Worm (Caenorhabditis elegans) whole organism, L2 larva: ENCODE measurements around the gene ula-1.
A peak's percentile ranks its signal among the peaks of the same experiment; 100 is the strongest.

ENCODE experiments used
- C34F6.9 ChIP-seq: fragments of 150-350 bp; optimal IDR thresholded peaks from 2 replicates; lab custom pipeline; 2014; ENCODE audit warnings: missing biosample characterization, missing genetic modification characterization
- F13H6.1 ChIP-seq: sonication (generic microtip); optimal IDR thresholded peaks from 2 replicates; lab custom pipeline; 2016; ENCODE audit warnings: missing genetic modification characterization, missing compliant biosample characterization
- R02D3.7 ChIP-seq: fragments of 150-350 bp; optimal IDR thresholded peaks from 2 replicates; lab custom pipeline; 2014; ENCODE audit warnings: missing biosample characterization, missing genetic modification characterization
- Y55F3AM.14 ChIP-seq: fragments of 200-800 bp; sonication (Bioruptor generic); optimal IDR thresholded peaks from 2 replicates; lab custom pipeline; 2018; ENCODE audit warnings: mild to moderate bottlenecking, missing genetic modification characterization, missing compliant biosample characterization
- ZK546.5 ChIP-seq: sonication (generic microtip); optimal IDR thresholded peaks from 2 replicates; lab custom pipeline; 2017; ENCODE audit warnings: missing biosample characterization, missing genetic modification characterization
- alr-1 ChIP-seq: fragments of 150-350 bp; optimal IDR thresholded peaks from 2 replicates; lab custom pipeline; 2014; ENCODE audit warnings: missing biosample characterization, missing genetic modification characterization
- aly-2 ChIP-seq: fragments of 150-350 bp; optimal IDR thresholded peaks from 2 replicates; lab custom pipeline; 2014; ENCODE audit warnings: missing biosample characterization, missing genetic modification characterization
- ama-1 ChIP-seq: fragments of 150-350 bp; optimal IDR thresholded peaks from 2 replicates; lab custom pipeline; 2018; ENCODE audit warnings: inconsistent platforms
- blmp-1 ChIP-seq: sonication (generic microtip); optimal IDR thresholded peaks from 2 replicates; lab custom pipeline; 2017; ENCODE audit warnings: missing genetic modification characterization, mild to moderate bottlenecking, missing compliant biosample characterization, antibody characterized with exemption, moderate library complexity; ENCODE audit not compliant: insufficient read depth
- ceh-16 ChIP-seq: fragments of 150-350 bp; optimal IDR thresholded peaks from 2 replicates; lab custom pipeline; 2014; ENCODE audit warnings: missing biosample characterization, missing genetic modification characterization
- ceh-82 ChIP-seq: fragments of 150-350 bp; optimal IDR thresholded peaks from 2 replicates; lab custom pipeline; 2014; ENCODE audit warnings: missing biosample characterization, missing genetic modification characterization
- crh-2 ChIP-seq: sonication (generic microtip); optimal IDR thresholded peaks from 2 replicates; lab custom pipeline; 2017; ENCODE audit warnings: missing biosample characterization, missing genetic modification characterization
- dmd-4 ChIP-seq: sonication (generic microtip); optimal IDR thresholded peaks from 2 replicates; lab custom pipeline; 2017; ENCODE audit warnings: missing biosample characterization, missing genetic modification characterization
- egl-27 ChIP-seq: sonication (generic microtip); optimal IDR thresholded peaks from 3 replicates; lab custom pipeline; 2017; ENCODE audit warnings: missing biosample characterization, missing genetic modification reagents, missing genetic modification characterization
- elt-3 ChIP-seq: sonication (generic microtip); optimal IDR thresholded peaks from 2 replicates; lab custom pipeline; 2017; ENCODE audit warnings: missing biosample characterization, missing genetic modification characterization
- fos-1 ChIP-seq: fragments of 150-350 bp; optimal IDR thresholded peaks from 2 replicates; lab custom pipeline; 2014; ENCODE audit warnings: missing biosample characterization, missing genetic modification characterization
- gmeb-1 ChIP-seq: fragments of 150-350 bp; optimal IDR thresholded peaks from 2 replicates; lab custom pipeline; 2014; ENCODE audit warnings: missing biosample characterization, missing genetic modification characterization
- lin-13 ChIP-seq: fragments of 150-350 bp; optimal IDR thresholded peaks from 2 replicates; lab custom pipeline; 2014; ENCODE audit warnings: missing biosample characterization, missing genetic modification reagents, missing genetic modification characterization
- lin-39 ChIP-seq: fragments of 150-350 bp; optimal IDR thresholded peaks from 2 replicates; lab custom pipeline; 2014; ENCODE audit warnings: missing biosample characterization, missing genetic modification reagents, missing genetic modification characterization
- lsy-2 ChIP-seq, 2 experiments: fragments of 150-350 bp in 1 of 2; sonication (generic microtip) in 1 of 2; optimal IDR thresholded peaks; 2 replicates each; lab custom pipeline; 2014 to 2017; ENCODE audit warnings: missing biosample characterization in 2 of 2, missing genetic modification characterization in 2 of 2
- mbf-1 ChIP-seq: sonication (generic microtip); optimal IDR thresholded peaks from 2 replicates; lab custom pipeline; 2017; ENCODE audit warnings: missing biosample characterization, missing genetic modification characterization
- mdl-1 ChIP-seq, 2 experiments: fragments of 150-350 bp in 1 of 2; sonication (generic microtip) in 1 of 2; optimal IDR thresholded peaks; 2 replicates each; lab custom pipeline; 2017; ENCODE audit warnings: missing biosample characterization in 2 of 2, missing genetic modification characterization in 2 of 2
- nhr-10 ChIP-seq: sonication (generic microtip); optimal IDR thresholded peaks from 2 replicates; lab custom pipeline; 2017; ENCODE audit warnings: missing biosample characterization, missing genetic modification characterization
- nhr-11 ChIP-seq: fragments of 150-350 bp; optimal IDR thresholded peaks from 2 replicates; lab custom pipeline; 2014; ENCODE audit warnings: missing biosample characterization, missing genetic modification characterization
- nhr-12 ChIP-seq: fragments of 150-350 bp; optimal IDR thresholded peaks from 2 replicates; lab custom pipeline; 2014; ENCODE audit warnings: missing biosample characterization, missing genetic modification characterization
- nhr-129 ChIP-seq: fragments of 150-350 bp; optimal IDR thresholded peaks from 2 replicates; lab custom pipeline; 2014; ENCODE audit warnings: missing biosample characterization, missing genetic modification characterization
- nhr-21 ChIP-seq: fragments of 150-350 bp; optimal IDR thresholded peaks from 2 replicates; lab custom pipeline; 2014; ENCODE audit warnings: missing biosample characterization, missing genetic modification characterization
- nhr-23 ChIP-seq: fragments of 150-350 bp; optimal IDR thresholded peaks from 2 replicates; lab custom pipeline; 2014; ENCODE audit warnings: missing biosample characterization, missing genetic modification reagents, missing genetic modification characterization
- nhr-237 ChIP-seq: fragments of 150-350 bp; optimal IDR thresholded peaks from 2 replicates; lab custom pipeline; 2014; ENCODE audit warnings: missing biosample characterization, missing genetic modification characterization
- nhr-25 ChIP-seq: fragments of 150-350 bp; sonication (generic microtip); optimal IDR thresholded peaks from 3 replicates; lab custom pipeline; 2014; ENCODE audit warnings: missing biosample characterization, missing genetic modification characterization
- nhr-6 ChIP-seq: fragments of 150-350 bp; optimal IDR thresholded peaks from 2 replicates; lab custom pipeline; 2014; ENCODE audit warnings: missing biosample characterization, missing genetic modification characterization
- nhr-77 ChIP-seq: fragments of 150-350 bp; optimal IDR thresholded peaks from 2 replicates; lab custom pipeline; 2014; ENCODE audit warnings: missing biosample characterization, missing genetic modification characterization
- peb-1 ChIP-seq: fragments of 150-350 bp; optimal IDR thresholded peaks from 2 replicates; lab custom pipeline; 2014; ENCODE audit warnings: missing biosample characterization, missing genetic modification characterization
- sem-4 ChIP-seq: fragments of 150-350 bp; optimal IDR thresholded peaks from 2 replicates; lab custom pipeline; 2014; ENCODE audit warnings: missing biosample characterization, missing genetic modification reagents, missing genetic modification characterization
- skn-1 ChIP-seq: sonication (generic microtip); optimal IDR thresholded peaks from 2 replicates; lab custom pipeline; 2017; ENCODE audit warnings: missing biosample characterization, missing genetic modification characterization
- sma-3 ChIP-seq: sonication (generic microtip); optimal IDR thresholded peaks from 2 replicates; lab custom pipeline; 2016; ENCODE audit warnings: missing genetic modification reagents, missing genetic modification characterization, missing compliant biosample characterization
- sma-9 ChIP-seq, 2 experiments: fragments of 150-350 bp in 1 of 2; sonication (generic microtip) in 1 of 2; optimal IDR thresholded peaks; 2 replicates each; lab custom pipeline; 2014 to 2016; ENCODE audit warnings: missing genetic modification characterization in 2 of 2, mild to moderate bottlenecking in 1 of 2, missing biosample characterization in 1 of 2, missing compliant biosample characterization in 1 of 2, missing genetic modification reagents in 1 of 2, moderate library complexity in 1 of 2
- snpc-4 ChIP-seq: fragments of 150-350 bp; optimal IDR thresholded peaks from 2 replicates; lab custom pipeline; 2014; ENCODE audit warnings: missing biosample characterization, missing genetic modification characterization
- unc-39 ChIP-seq: fragments of 150-350 bp; optimal IDR thresholded peaks from 2 replicates; lab custom pipeline; 2014; ENCODE audit warnings: missing biosample characterization, missing genetic modification characterization
- unc-55 ChIP-seq: fragments of 150-350 bp; sonication (generic microtip); optimal IDR thresholded peaks from 3 replicates; lab custom pipeline; 2014; ENCODE audit warnings: missing biosample characterization, missing genetic modification reagents, missing genetic modification characterization
- unc-62 ChIP-seq: fragments of 150-350 bp; optimal IDR thresholded peaks from 2 replicates; lab custom pipeline; 2014; ENCODE audit warnings: missing biosample characterization, missing genetic modification reagents, missing genetic modification characterization
- zag-1 ChIP-seq: fragments of 150-350 bp; optimal IDR thresholded peaks from 2 replicates; lab custom pipeline; 2014; ENCODE audit warnings: missing biosample characterization, missing genetic modification characterization
- ztf-1 ChIP-seq: fragments of 200-800 bp; sonication (Bioruptor generic); conservative IDR thresholded peaks from 2 replicates; pipeline ENCODE4 v1.3.6; 2022; ENCODE audit warnings: missing genetic modification characterization, missing compliant biosample characterization
- ztf-11 ChIP-seq: sonication (generic microtip); optimal IDR thresholded peaks from 2 replicates; lab custom pipeline; 2017; ENCODE audit warnings: missing biosample characterization, missing genetic modification characterization
- ztf-4 ChIP-seq: fragments of 150-350 bp; optimal IDR thresholded peaks from 2 replicates; lab custom pipeline; 2014; ENCODE audit warnings: missing biosample characterization, missing genetic modification characterization

ula-1 gene

DNA sequence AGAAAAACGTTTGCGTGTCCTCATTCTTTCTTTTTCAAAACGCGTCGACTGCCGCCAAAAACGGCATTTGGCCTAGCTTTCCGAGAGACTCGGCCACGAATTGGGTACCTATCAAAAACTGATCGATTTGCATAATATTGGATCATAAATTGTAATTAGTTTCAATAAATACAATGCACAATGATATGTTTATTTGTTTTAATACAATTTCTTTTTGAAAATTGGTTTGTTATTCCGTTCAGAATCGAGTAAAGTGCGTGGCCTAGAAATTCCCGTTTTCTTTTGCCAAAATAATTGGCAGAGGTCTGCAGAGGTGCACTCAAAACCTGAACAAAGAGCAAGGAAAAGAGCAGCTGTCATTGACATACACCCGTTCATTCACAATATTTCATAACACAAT lies 14.7 kb downstream of the ula-1 start, which contains the start of gene F26F4.8 (continued):
- TF ChIP-seq unc-55, result peak; percentile 21

DNA sequence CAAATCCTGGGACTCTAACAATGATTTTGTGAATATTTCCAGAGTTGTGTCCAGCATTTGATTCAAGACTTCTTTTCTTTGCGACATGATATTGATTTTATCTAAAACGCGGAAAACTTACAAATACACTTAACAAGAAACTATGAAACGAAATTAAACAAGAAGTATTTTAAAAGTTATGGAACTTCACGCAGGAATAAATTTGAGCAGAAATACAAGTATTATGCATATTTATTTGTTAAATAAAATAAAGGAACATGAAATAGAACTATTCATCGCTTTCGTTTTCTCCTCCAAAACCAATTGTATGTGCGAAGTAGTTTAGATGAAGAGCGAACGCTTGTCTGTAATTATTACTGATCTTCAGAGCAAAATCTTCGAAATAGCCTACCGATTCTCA lies 16.3 kb downstream of the ula-1 start, which contains the start of gene kbp-2:
kbp-2 (minus strand) TSS at position 101 of the 400 bp plus-strand sequence.
- TF ChIP-seq ceh-16 (tag; lab: Kevin White, UChicago) (no peak), ZK546.5 (tag; lab: Kevin White, UChicago) (no peak), peb-1 (tag; lab: Kevin White, UChicago) (no peak), sem-4 (tag; lab: Kevin White, UChicago) (no peak), unc-55 (no peak), ztf-1 (GFP tag; lab: Robert Waterston, UW) (no peak), sma-3 (GFP tag; lab: Kevin White, UChicago) (no peak), nhr-23 (tag; lab: Kevin White, UChicago) (no peak), aly-2 (no peak), R02D3.7 (tag; lab: Kevin White, UChicago) (no peak), ztf-11 (tag; lab: Kevin White, UChicago) (no peak), lin-39 (no peak), dmd-4 (tag; lab: Kevin White, UChicago) (no peak)
- TF ChIP-seq, all 48 proteins: peak for 0

DNA sequence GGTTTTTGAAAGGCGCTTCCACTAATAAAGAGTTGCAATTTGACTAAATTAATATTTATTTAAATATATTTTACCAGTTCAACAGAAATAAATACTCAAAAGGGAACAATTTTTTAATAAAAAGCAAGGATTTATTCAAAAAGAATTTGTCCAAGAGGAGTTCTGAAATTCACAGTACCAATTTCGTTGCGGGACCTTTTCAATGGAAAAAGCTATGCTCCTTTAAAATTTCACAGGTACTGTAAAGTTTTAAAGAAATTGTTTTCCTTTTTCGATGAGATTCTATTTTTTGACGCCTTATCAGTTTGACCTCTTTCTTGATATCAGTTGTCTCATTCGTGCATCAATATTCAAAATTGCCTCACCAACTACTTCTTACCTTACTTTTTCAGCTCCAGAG lies 19.9 kb downstream of the ula-1 start, which contains the start of gene tag-340:
tag-340 (plus strand) TSS at position 249 of the 400 bp plus-strand sequence.
- TF ChIP-seq fos-1 (tag; lab: Kevin White, UChicago) (peak; percentile 28), ceh-16 (tag; lab: Kevin White, UChicago) (no peak)

DNA sequence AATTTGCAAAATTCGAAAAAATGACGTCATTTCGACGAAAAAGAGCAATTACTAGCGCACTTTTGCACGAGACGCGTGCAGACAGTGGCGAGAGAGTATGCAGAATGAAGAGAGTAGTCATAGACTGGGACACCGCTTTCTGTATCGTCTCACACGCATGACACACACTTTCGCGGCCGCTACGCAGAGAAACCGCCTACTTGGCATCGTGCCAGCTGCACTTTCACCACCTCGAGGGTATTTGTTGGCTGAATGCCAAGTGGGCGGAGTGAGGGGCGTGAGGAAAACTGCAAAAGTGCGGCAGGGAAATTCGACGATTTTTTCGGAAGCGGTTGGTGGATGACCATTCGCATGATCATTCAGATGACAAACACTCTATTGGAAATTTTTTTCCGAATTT lies 20.4 kb downstream of the ula-1 start:
- TF ChIP-seq skn-1 (tag; lab: Kevin White, UChicago), result peak; percentile 41
- peak; percentile 86 for TF ChIP-seq nhr-10 (tag; lab: Kevin White, UChicago)
- TF ChIP-seq aly-2, result no peak
- TF ChIP-seq C34F6.9, result peak; percentile 99
- TF ChIP-seq mdl-1 (tag; optimal IDR thresholded peaks at IDR 0.05; lab: Kevin White, UChicago), result peak; percentile 94 to 99
- peak; percentile 92 for TF ChIP-seq ceh-82 (tag; lab: Kevin White, UChicago)
- peak; percentile 99 for TF ChIP-seq unc-55
- no peak for TF ChIP-seq unc-39 (tag; lab: Kevin White, UChicago)
- TF ChIP-seq dmd-4 (tag; lab: Kevin White, UChicago), result peak; percentile 68
- TF ChIP-seq crh-2, result peak; percentile 99
- no peak for TF ChIP-seq mbf-1 (tag; lab: Kevin White, UChicago)
- peak; percentile 69 for TF ChIP-seq R02D3.7 (tag; lab: Kevin White, UChicago)
- peak; percentile 95 for TF ChIP-seq unc-62 (GFP tag; lab: Kevin White, UChicago)
- TF ChIP-seq nhr-129 (tag; lab: Kevin White, UChicago), result peak; percentile 99
- peak; percentile 99 for TF ChIP-seq sma-9 (GFP tag; optimal IDR thresholded peaks at IDR 0.05; lab: Kevin White, UChicago)
- TF ChIP-seq sma-9 (tag; optimal IDR thresholded peaks at IDR 0.05; lab: Kevin White, UChicago), result no peak
- no peak for TF ChIP-seq elt-3 (tag; lab: Kevin White, UChicago)
- peak; percentile 41 for TF ChIP-seq peb-1 (tag; lab: Kevin White, UChicago)
- TF ChIP-seq ZK546.5 (tag; lab: Kevin White, UChicago), result peak; percentile 88
- peak; percentile 99 for TF ChIP-seq ztf-4 (tag; lab: Kevin White, UChicago)
- TF ChIP-seq sma-3 (GFP tag; lab: Kevin White, UChicago), result peak; percentile 100
- TF ChIP-seq nhr-23 (tag; lab: Kevin White, UChicago), result no peak
- peak; percentile 87 for TF ChIP-seq nhr-237 (tag; lab: Kevin White, UChicago)
- peak; percentile 89 for TF ChIP-seq nhr-77 (tag; lab: Kevin White, UChicago)
- TF ChIP-seq snpc-4 (tag; lab: Kevin White, UChicago), result peak; percentile 89
- no peak for TF ChIP-seq nhr-11 (tag; lab: Kevin White, UChicago)
- TF ChIP-seq egl-27 (tag; lab: Kevin White, UChicago), result peak; percentile 98
- 0 out of 2 replicates have a peak, but pooled peaks have one; percentile 58 for TF ChIP-seq ztf-1 (GFP tag; lab: Robert Waterston, UW)
- TF ChIP-seq sem-4 (tag; lab: Kevin White, UChicago), result peak; percentile 99
- TF ChIP-seq Y55F3AM.14 (GFP tag; lab: Kevin White, UChicago), result peak; percentile 99
- no peak for TF ChIP-seq ztf-11 (tag; lab: Kevin White, UChicago)
- TF ChIP-seq alr-1 (tag; lab: Kevin White, UChicago), result peak; percentile 67
- peak; percentile 65 for TF ChIP-seq nhr-12
- TF ChIP-seq lsy-2 (tag; optimal IDR thresholded peaks at IDR 0.05; lab: Kevin White, UChicago), result peak; percentile 94 to 97
- TF ChIP-seq zag-1 (tag; lab: Kevin White, UChicago), result peak; percentile 98
- TF ChIP-seq lin-39, result peak; percentile 77
- TF ChIP-seq ama-1 (lab: Kevin White, UChicago), result peak; percentile 36
- peak; percentile 97 for TF ChIP-seq nhr-6 (tag; lab: Kevin White, UChicago)
- TF ChIP-seq nhr-25 (tag; lab: Kevin White, UChicago), result peak; percentile 99
- peak; percentile 99 for TF ChIP-seq nhr-21 (tag; lab: Kevin White, UChicago)
- TF ChIP-seq lin-13 (GFP tag; lab: Kevin White, UChicago), result peak; percentile 98
- TF ChIP-seq blmp-1 (tag; lab: Kevin White, UChicago), result peak; percentile 99
- peak; percentile 93 for TF ChIP-seq gmeb-1
- peak; percentile 100 for TF ChIP-seq F13H6.1 (tag; lab: Kevin White, UChicago)
